Fruit fly (Drosophila melanogaster): ENCODE measurements around the gene comm2.
A peak's percentile ranks its signal among the peaks of the same experiment; 100 is the strongest.

comm2 gene

DNA sequence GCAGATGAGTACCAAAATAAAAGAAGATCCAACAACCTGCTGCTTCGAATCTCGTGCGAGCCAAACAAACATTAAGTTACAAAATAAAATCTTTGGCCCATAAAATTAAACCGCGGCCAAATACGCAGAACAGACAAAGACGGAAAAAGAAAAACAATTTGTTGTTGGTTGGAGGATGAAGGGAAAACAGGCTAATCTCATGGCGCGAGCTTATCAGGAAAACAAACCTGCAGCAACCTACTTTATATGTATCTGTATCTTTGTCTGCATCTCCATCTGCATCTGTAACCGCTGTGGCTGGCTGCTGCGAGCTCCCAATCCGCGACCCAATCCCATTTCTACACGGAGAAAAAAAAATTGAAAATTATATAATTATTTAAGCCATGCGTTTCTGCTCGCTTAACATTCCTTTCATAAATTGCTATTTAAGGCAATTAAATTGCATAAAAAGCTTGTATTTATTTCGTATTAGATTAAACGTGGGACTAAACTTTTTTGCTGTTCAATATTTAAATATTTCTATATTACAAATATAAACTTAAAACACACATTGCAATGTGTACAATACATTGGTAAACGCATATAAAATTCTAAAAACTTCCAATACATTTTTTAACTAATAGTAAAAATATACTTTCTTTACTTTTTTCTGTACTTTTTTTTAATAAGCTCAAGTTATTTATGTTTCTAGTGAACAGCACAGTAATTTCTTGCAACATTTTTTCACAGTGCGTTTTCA lies 6.7 kb downstream of the comm2 start (continued):
- TF ChIP-seq Hsf (GFP tag; optimal IDR thresholded peaks at IDR 0.05), result no peak
- no peak for TF ChIP-seq gce (GFP tag; IDR thresholded peaks at IDR 0.05)
- TF ChIP-seq CG4424 (GFP tag; optimal IDR thresholded peaks at IDR 0.05), result peak; percentile 66
- no peak for TF ChIP-seq CG11696 (GFP tag; IDR thresholded peaks at IDR 0.05)
- TF ChIP-seq Asciz (GFP tag; optimal IDR thresholded peaks at IDR 0.05), result peak; percentile 43
- TF ChIP-seq Dfd (GFP tag; optimal IDR thresholded peaks at IDR 0.05), result no peak
- TF ChIP-seq yki (optimal IDR thresholded peaks at IDR 0.05), result no peak
- peak; percentile 63 for TF ChIP-seq CG31441 (GFP tag; IDR thresholded peaks at IDR 0.05)
- TF ChIP-seq Chrac-16 (GFP tag; optimal IDR thresholded peaks at IDR 0.05), result peak; percentile 23
- TF ChIP-seq Ets97D (GFP tag; optimal IDR thresholded peaks at IDR 0.05), result no peak
- peak; percentile 51 for TF ChIP-seq az2 (GFP tag; optimal IDR thresholded peaks at IDR 0.05)
- peak; percentile 53 for TF ChIP-seq CG33557 (GFP tag; optimal IDR thresholded peaks at IDR 0.05)
- TF ChIP-seq Blimp-1 (GFP tag; optimal IDR thresholded peaks at IDR 0.05), result peak; percentile 36
- TF ChIP-seq CG11560 (tag; IDR thresholded peaks at IDR 0.05), result no peak
- no peak for TF ChIP-seq cas (GFP tag; IDR thresholded peaks at IDR 0.05)
- TF ChIP-seq crol (GFP tag; IDR thresholded peaks at IDR 0.05), result no peak
- no peak for TF ChIP-seq sc (optimal IDR thresholded peaks at IDR 0.05)
- peak; percentile 57 for TF ChIP-seq sc (GFP tag; optimal IDR thresholded peaks at IDR 0.05)
- TF ChIP-seq en (GFP tag; optimal IDR thresholded peaks at IDR 0.05), result no peak
- no peak for TF ChIP-seq bowl (GFP tag; IDR thresholded peaks at IDR 0.05)
- TF ChIP-seq ro (GFP tag; IDR thresholded peaks at IDR 0.05), result no peak
- TF ChIP-seq sob (GFP tag; IDR thresholded peaks at IDR 0.05), result no peak
- 0 out of 3 replicates have a peak, but pooled peaks have one; percentile 16 for TF ChIP-seq sr (GFP tag; IDR thresholded peaks at IDR 0.05)
- TF ChIP-seq chm (GFP tag; IDR thresholded peaks at IDR 0.05), result no peak
- peak; percentile 15 for TF ChIP-seq ind (GFP tag; optimal IDR thresholded peaks at IDR 0.05)
- no peak for TF ChIP-seq Sin3A (optimal IDR thresholded peaks at IDR 0.05)
- TF ChIP-seq CG13775 (GFP tag; optimal IDR thresholded peaks at IDR 0.05), result peak; percentile 34
- TF ChIP-seq CG4404 (GFP tag; IDR thresholded peaks at IDR 0.05), result no peak
- peak; percentile 49 for TF ChIP-seq dmrt99B (tag; optimal IDR thresholded peaks at IDR 0.05)
- 0 out of 3 replicates have a peak, but pooled peaks have one; percentile 24 for TF ChIP-seq croc (GFP tag; conservative IDR thresholded peaks at IDR 0.05)
- no peak for TF ChIP-seq CG5245 (GFP tag; optimal IDR thresholded peaks at IDR 0.05)
- TF ChIP-seq CG11398 (GFP tag; optimal IDR thresholded peaks at IDR 0.05), result no peak
- peak; percentile 27 for TF ChIP-seq CG15269 (tag; optimal IDR thresholded peaks at IDR 0.05)
- TF ChIP-seq D19A (tag; optimal IDR thresholded peaks at IDR 0.05), result peak; percentile 47
- TF ChIP-seq Med (GFP tag), result peak; percentile 42
- no peak; the same call in 1 of the 2 replicates for TF ChIP-seq lmd (GFP tag; IDR thresholded peaks at IDR 0.05)
- TF ChIP-seq dysf (GFP tag; IDR thresholded peaks at IDR 0.05), result 0 out of 3 replicates have a peak, but pooled peaks have one; percentile 9
- no peak for TF ChIP-seq Lim3 (GFP tag; IDR thresholded peaks at IDR 0.05)
- peak; percentile 87 for TF ChIP-seq grn (GFP tag; optimal IDR thresholded peaks at IDR 0.05)
- TF ChIP-seq Sry-β (GFP tag; optimal IDR thresholded peaks at IDR 0.05), result no peak
- TF ChIP-seq gsb-n (tag; optimal IDR thresholded peaks at IDR 0.05), result peak; percentile 13
- TF ChIP-seq Pdp1 (GFP tag; optimal IDR thresholded peaks at IDR 0.05), result peak in 1 of 2 experiments; percentile 35
- TF ChIP-seq HHEX (GFP tag; optimal IDR thresholded peaks at IDR 0.05), result no peak
- TF ChIP-seq scrt (GFP tag; optimal IDR thresholded peaks at IDR 0.05), result no peak
- TF ChIP-seq CG12391 (tag; optimal IDR thresholded peaks at IDR 0.05), result peak; percentile 44
- TF ChIP-seq CG8359 (GFP tag; optimal IDR thresholded peaks at IDR 0.05; ENCODE audit: borderline replicate concordance), result peak; percentile 50
- no peak for TF ChIP-seq klu (GFP tag; IDR thresholded peaks at IDR 0.05)
- no peak for TF ChIP-seq Dll (GFP tag; IDR thresholded peaks at IDR 0.05; ENCODE audit: partially characterized antibody)
- peak; percentile 22; the same call in 1 of the 3 replicates for TF ChIP-seq CG11093 (GFP tag; IDR thresholded peaks at IDR 0.05)
- TF ChIP-seq CG4328 (GFP tag; optimal IDR thresholded peaks at IDR 0.05), result no peak
- TF ChIP-seq bcd (GFP tag; optimal IDR thresholded peaks at IDR 0.05), result peak; percentile 14
